Worm (Caenorhabditis elegans): Measurements from ENCODE around the gene str-67.
A peak's percentile ranks its signal among the peaks of the same experiment; 100 is the strongest.

DNA sequence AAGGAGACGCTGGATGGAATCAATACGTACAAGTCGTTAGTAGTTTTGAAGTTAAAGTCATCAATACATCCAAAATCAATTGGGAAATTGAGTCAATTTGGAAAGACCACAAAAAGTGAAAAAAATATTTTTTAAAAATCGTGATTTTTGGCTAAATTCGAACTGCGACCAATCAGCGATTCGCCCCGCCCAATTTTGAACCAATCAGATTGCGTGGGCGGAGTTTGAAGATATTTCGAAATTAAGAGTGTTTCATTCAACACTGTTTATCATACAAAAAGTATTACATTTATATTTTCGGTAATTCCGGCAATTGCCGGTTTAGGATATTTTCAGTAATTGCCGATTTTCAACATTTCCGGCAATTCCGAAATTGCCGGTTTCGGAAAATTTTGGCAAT, 47.2 kb downstream of the str-67 start:
- TF ChIP-seq nfya-1 (tag; optimal IDR thresholded peaks at IDR 0.05) (peak; percentile 76), zip-5 (tag; optimal IDR thresholded peaks at IDR 0.05) (no peak), C38D4.7 (GFP tag; optimal IDR thresholded peaks at IDR 0.05) (no peak), ceh-9 (tag; optimal IDR thresholded peaks at IDR 0.05) (no peak), dve-1 (tag; optimal IDR thresholded peaks at IDR 0.05) (no peak), ceh-6 (GFP tag; optimal IDR thresholded peaks at IDR 0.05) (no peak)
